Worm (Caenorhabditis elegans): ENCODE results near the gene nhl-1.

DNA sequence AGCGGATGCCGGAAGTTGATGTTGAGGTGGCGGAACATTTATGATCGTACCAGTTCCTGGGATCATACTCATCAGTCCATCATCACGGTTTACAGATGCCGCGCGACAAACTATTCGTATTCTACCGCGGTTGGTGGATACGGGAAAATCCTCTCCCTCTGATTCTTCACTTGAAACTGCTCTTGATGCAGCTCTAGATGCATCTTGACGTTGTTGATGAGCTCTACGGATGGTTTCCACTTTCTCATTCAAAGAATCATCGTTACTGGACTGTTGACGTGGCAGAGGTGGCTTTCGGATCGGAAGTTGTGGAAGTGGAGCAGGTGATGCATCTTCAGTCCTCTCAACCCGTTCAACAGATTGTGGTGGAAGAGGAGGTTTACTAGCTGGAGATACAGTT, 4.6 kb downstream of the nhl-1 start:
- TF ChIP-seq blmp-1 (tag; optimal IDR thresholded peaks at IDR 0.05) (no peak), nhr-77 (tag; optimal IDR thresholded peaks at IDR 0.05) (no peak), ama-1 (optimal IDR thresholded peaks at IDR 0.05) (no peak), mdl-1 (tag; optimal IDR thresholded peaks at IDR 0.05) (no peak), pqm-1 (tag; optimal IDR thresholded peaks at IDR 0.05) (no peak), zag-1 (tag; optimal IDR thresholded peaks at IDR 0.05) (no peak), nhr-237 (tag; optimal IDR thresholded peaks at IDR 0.05) (no peak), swsn-7 (tag; optimal IDR thresholded peaks at IDR 0.05) (no peak), lin-13 (GFP tag; optimal IDR thresholded peaks at IDR 0.05) (no peak), hlh-17 (GFP tag; optimal IDR thresholded peaks at IDR 0.05; ENCODE audit: borderline replicate concordance) (no peak), snpc-4 (tag; optimal IDR thresholded peaks at IDR 0.05) (no peak)

All from whole organism, L1 larva.